Worm (Caenorhabditis elegans): ENCODE results near the gene F07A11.1.

F07A11.1 gene

ce11 chrII:11635745-11636161 is 43.8 kb upstream of the F07A11.1 start:
- no peak for TF ChIP-seq elt-3 (tag; optimal IDR thresholded peaks at IDR 0.05)
- TF ChIP-seq nhr-25 (tag; optimal IDR thresholded peaks at IDR 0.05) = peak; percentile 96
- peak; percentile 76 for TF ChIP-seq ceh-16 (tag; optimal IDR thresholded peaks at IDR 0.05)
- peak; percentile 76 for TF ChIP-seq C34F6.9 (tag; optimal IDR thresholded peaks at IDR 0.05)
- TF ChIP-seq skn-1 (tag; optimal IDR thresholded peaks at IDR 0.05) = no peak
- TF ChIP-seq sma-9 (GFP tag; optimal IDR thresholded peaks at IDR 0.05) = peak; percentile 98
- TF ChIP-seq sma-9 (tag; optimal IDR thresholded peaks at IDR 0.05) = peak; percentile 75
- peak; percentile 96 for TF ChIP-seq F13H6.1 (tag; optimal IDR thresholded peaks at IDR 0.05)
- no peak for TF ChIP-seq nhr-12 (tag; optimal IDR thresholded peaks at IDR 0.05)
- peak; percentile 97 for TF ChIP-seq nhr-129 (tag; optimal IDR thresholded peaks at IDR 0.05)
- TF ChIP-seq mdl-1 (tag; optimal IDR thresholded peaks at IDR 0.05) = peak; percentile 73 to 81
- TF ChIP-seq egl-27 (tag; optimal IDR thresholded peaks at IDR 0.05) = peak; percentile 95
- TF ChIP-seq unc-55 (GFP tag; optimal IDR thresholded peaks at IDR 0.05) = peak; percentile 88
- TF ChIP-seq snpc-4 (tag; optimal IDR thresholded peaks at IDR 0.05) = peak; percentile 14
- TF ChIP-seq R02D3.7 (tag; optimal IDR thresholded peaks at IDR 0.05) = no peak
- TF ChIP-seq dmd-4 (tag; optimal IDR thresholded peaks at IDR 0.05) = no peak
- TF ChIP-seq nhr-77 (tag; optimal IDR thresholded peaks at IDR 0.05) = peak; percentile 49
- TF ChIP-seq lin-39 (tag; optimal IDR thresholded peaks at IDR 0.05) = peak; percentile 51
- TF ChIP-seq zag-1 (tag; optimal IDR thresholded peaks at IDR 0.05) = no peak
- TF ChIP-seq nhr-237 (tag; optimal IDR thresholded peaks at IDR 0.05) = peak; percentile 6
- TF ChIP-seq sem-4 (tag; optimal IDR thresholded peaks at IDR 0.05) = peak; percentile 71
- TF ChIP-seq lsy-2 (tag; optimal IDR thresholded peaks at IDR 0.05) = peak; percentile 46 to 69
- peak; percentile 83 for TF ChIP-seq ama-1 (optimal IDR thresholded peaks at IDR 0.05)
- TF ChIP-seq gmeb-1 (tag; optimal IDR thresholded peaks at IDR 0.05) = peak; percentile 61
- peak; percentile 45 for TF ChIP-seq nhr-10 (tag; optimal IDR thresholded peaks at IDR 0.05)
- peak; percentile 95 for TF ChIP-seq blmp-1 (tag; optimal IDR thresholded peaks at IDR 0.05; ENCODE audit: insufficient read depth)
- peak; percentile 95 for TF ChIP-seq sma-3 (GFP tag; optimal IDR thresholded peaks at IDR 0.05)
- TF ChIP-seq lin-11 (tag; optimal IDR thresholded peaks at IDR 0.05) = no peak
- TF ChIP-seq nhr-21 (tag; optimal IDR thresholded peaks at IDR 0.05) = peak; percentile 90
- TF ChIP-seq mbf-1 (tag; optimal IDR thresholded peaks at IDR 0.05) = no peak
- peak; percentile 20 for TF ChIP-seq mab-5 (tag; optimal IDR thresholded peaks at IDR 0.05)
- peak; percentile 84 for TF ChIP-seq lin-13 (GFP tag; optimal IDR thresholded peaks at IDR 0.05)
- no peak for TF ChIP-seq aly-2 (tag; optimal IDR thresholded peaks at IDR 0.05)
- TF ChIP-seq ztf-4 (tag; optimal IDR thresholded peaks at IDR 0.05) = peak; percentile 93
- peak; percentile 97 for TF ChIP-seq fos-1 (tag; optimal IDR thresholded peaks at IDR 0.05)
- peak; percentile 98 for TF ChIP-seq crh-2 (tag; optimal IDR thresholded peaks at IDR 0.05)
- peak; percentile 94 for TF ChIP-seq nhr-6 (tag; optimal IDR thresholded peaks at IDR 0.05)
- peak; percentile 1 for TF ChIP-seq nhr-11 (tag; optimal IDR thresholded peaks at IDR 0.05)

ce11 chrII:11634681-11635527 is 43.0 kb upstream of the F07A11.1 start:
- no peak for TF ChIP-seq nhr-6 (tag; optimal IDR thresholded peaks at IDR 0.05)
- peak; percentile 75 for TF ChIP-seq nhr-25 (tag; optimal IDR thresholded peaks at IDR 0.05)
- peak in 1 of 2 experiments; percentile 75 for TF ChIP-seq mdl-1 (tag; optimal IDR thresholded peaks at IDR 0.05)
- TF ChIP-seq fos-1 (tag; optimal IDR thresholded peaks at IDR 0.05) = peak; percentile 86
- no peak for TF ChIP-seq dmd-4 (tag; optimal IDR thresholded peaks at IDR 0.05)
- TF ChIP-seq lsy-2 (tag; optimal IDR thresholded peaks at IDR 0.05) = peak in 1 of 2 experiments; percentile 46
- peak; percentile 60 for TF ChIP-seq mab-5 (tag; optimal IDR thresholded peaks at IDR 0.05)
- no peak for TF ChIP-seq nhr-77 (tag; optimal IDR thresholded peaks at IDR 0.05)
- TF ChIP-seq snpc-4 (tag; optimal IDR thresholded peaks at IDR 0.05) = no peak
- peak; percentile 64 for TF ChIP-seq nhr-21 (tag; optimal IDR thresholded peaks at IDR 0.05)
- peak; percentile 53 for TF ChIP-seq ceh-16 (tag; optimal IDR thresholded peaks at IDR 0.05)
- TF ChIP-seq F13H6.1 (tag; optimal IDR thresholded peaks at IDR 0.05) = peak; percentile 93
- TF ChIP-seq sma-9 (GFP tag; optimal IDR thresholded peaks at IDR 0.05) = peak; percentile 90
- TF ChIP-seq sma-9 (tag; optimal IDR thresholded peaks at IDR 0.05) = no peak
- TF ChIP-seq ceh-82 (tag; optimal IDR thresholded peaks at IDR 0.05) = no peak
- TF ChIP-seq zag-1 (tag; optimal IDR thresholded peaks at IDR 0.05) = peak; percentile 78
- TF ChIP-seq C34F6.9 (tag; optimal IDR thresholded peaks at IDR 0.05) = peak; percentile 70
- no peak for TF ChIP-seq nhr-23 (tag; optimal IDR thresholded peaks at IDR 0.05)
- TF ChIP-seq aly-2 (tag; optimal IDR thresholded peaks at IDR 0.05) = no peak
- TF ChIP-seq ztf-4 (tag; optimal IDR thresholded peaks at IDR 0.05) = peak; percentile 50
- TF ChIP-seq lin-11 (tag; optimal IDR thresholded peaks at IDR 0.05) = peak; percentile 56
- TF ChIP-seq blmp-1 (tag; optimal IDR thresholded peaks at IDR 0.05; ENCODE audit: insufficient read depth) = peak; percentile 0
- no peak for TF ChIP-seq ztf-1 (GFP tag; conservative IDR thresholded peaks at IDR 0.05)
- TF ChIP-seq elt-1 (tag; optimal IDR thresholded peaks at IDR 0.05) = no peak
- no peak for TF ChIP-seq R02D3.7 (tag; optimal IDR thresholded peaks at IDR 0.05)
- TF ChIP-seq unc-39 (tag; optimal IDR thresholded peaks at IDR 0.05) = no peak
- TF ChIP-seq sma-3 (GFP tag; optimal IDR thresholded peaks at IDR 0.05) = peak; percentile 79
- peak; percentile 50 for TF ChIP-seq unc-55 (GFP tag; optimal IDR thresholded peaks at IDR 0.05)
- peak; percentile 94 for TF ChIP-seq nhr-129 (tag; optimal IDR thresholded peaks at IDR 0.05)
- no peak for TF ChIP-seq peb-1 (tag; optimal IDR thresholded peaks at IDR 0.05)
- no peak for TF ChIP-seq nhr-10 (tag; optimal IDR thresholded peaks at IDR 0.05)
- TF ChIP-seq ztf-11 (tag; optimal IDR thresholded peaks at IDR 0.05) = no peak
- no peak for TF ChIP-seq ZK546.5 (tag; optimal IDR thresholded peaks at IDR 0.05)
- TF ChIP-seq elt-3 (tag; optimal IDR thresholded peaks at IDR 0.05) = no peak
- no peak for TF ChIP-seq gmeb-1 (tag; optimal IDR thresholded peaks at IDR 0.05)
- no peak for TF ChIP-seq unc-62 (GFP tag; optimal IDR thresholded peaks at IDR 0.05)
- peak; percentile 56 for TF ChIP-seq lin-13 (GFP tag; optimal IDR thresholded peaks at IDR 0.05)
- peak; percentile 85 for TF ChIP-seq crh-2 (tag; optimal IDR thresholded peaks at IDR 0.05)
- no peak for TF ChIP-seq nhr-12 (tag; optimal IDR thresholded peaks at IDR 0.05)

Measured in whole organism, L2 larva.